Worm (Caenorhabditis elegans) whole organism, L4 larva: ENCODE measurements around the gene srw-39.
A peak's percentile ranks its signal among the peaks of the same experiment; 100 is the strongest.

Experiments used
- F10B5.3 ChIP-seq: sonication (generic microtip); optimal IDR thresholded peaks from 2 replicates; lab custom pipeline; 2016; ENCODE audit warnings: mild to moderate bottlenecking, missing genetic modification characterization, missing compliant biosample characterization
- F26F4.8 ChIP-seq: fragments of 200-800 bp; sonication (Bioruptor generic); conservative IDR thresholded peaks from 2 replicates; pipeline ENCODE4 v1.3.6; 2022; ENCODE audit warnings: missing genetic modification characterization, missing compliant biosample characterization
- F44E2.7 ChIP-seq: fragments of 200-800 bp; sonication (Bioruptor generic); IDR thresholded peaks from 2 replicates; pipeline ENCODE4 v2.1.2; 2022; ENCODE audit warnings: missing genetic modification characterization, missing compliant biosample characterization
- T26A8.4 ChIP-seq: fragments of 200-800 bp; sonication (Bioruptor generic); IDR thresholded peaks from 2 replicates; pipeline ENCODE4 v1.3.6; 2022; ENCODE audit warnings: missing genetic modification characterization, missing compliant biosample characterization
- Y105C5A.15 ChIP-seq: fragments of 200-800 bp; sonication (Bioruptor generic); IDR thresholded peaks from 2 replicates; pipeline ENCODE4 v1.3.6; 2022; ENCODE audit warnings: missing genetic modification characterization, missing compliant biosample characterization
- Y75B8A.6 ChIP-seq: fragments of 200-800 bp; sonication (Bioruptor generic); IDR thresholded peaks from 2 replicates; pipeline ENCODE4 v1.3.6; 2022; ENCODE audit warnings: missing genetic modification reagents, missing genetic modification characterization, missing compliant biosample characterization
- ZK546.5 ChIP-seq, 2 experiments: sonication (generic microtip); optimal IDR thresholded peaks; 2 replicates each; lab custom pipeline; 2017; ENCODE audit warnings: missing biosample characterization in 2 of 2, missing genetic modification characterization in 2 of 2
- aly-2 ChIP-seq: sonication (generic microtip); optimal IDR thresholded peaks from 2 replicates; lab custom pipeline; 2018; ENCODE audit warnings: missing biosample characterization, missing genetic modification characterization
- attf-4 ChIP-seq: sonication (generic microtip); optimal IDR thresholded peaks from 3 replicates; lab custom pipeline; 2017; ENCODE audit warnings: missing biosample characterization, missing genetic modification characterization
- ceh-20 ChIP-seq: fragments of 200-800 bp; sonication (Bioruptor generic); IDR thresholded peaks from 2 replicates; pipeline ENCODE4 v1.3.6; 2022; ENCODE audit warnings: missing genetic modification reagents, missing genetic modification characterization, missing compliant biosample characterization
- ceh-44 ChIP-seq: fragments of 200-800 bp; sonication (Bioruptor generic); IDR thresholded peaks from 2 replicates; pipeline ENCODE4 v1.3.6; 2022; ENCODE audit warnings: missing genetic modification reagents, missing genetic modification characterization, missing compliant biosample characterization
- ceh-62 ChIP-seq: sonication (generic microtip); optimal IDR thresholded peaks from 2 replicates; lab custom pipeline; 2017; ENCODE audit warnings: missing biosample characterization, missing genetic modification characterization
- ceh-82 ChIP-seq: sonication (generic microtip); optimal IDR thresholded peaks from 2 replicates; lab custom pipeline; 2017; ENCODE audit warnings: missing biosample characterization, missing genetic modification characterization
- ces-1 ChIP-seq: fragments of 150-350 bp; sonication (generic microtip); optimal IDR thresholded peaks from 4 replicates; lab custom pipeline; 2014; ENCODE audit warnings: missing biosample characterization, missing genetic modification reagents, missing genetic modification characterization
- ctbp-1 ChIP-seq: fragments of 200-800 bp; sonication (Bioruptor generic); IDR thresholded peaks from 2 replicates; pipeline ENCODE4 v1.3.6; 2022; ENCODE audit warnings: missing genetic modification reagents, missing genetic modification characterization, missing compliant biosample characterization
- daf-16 ChIP-seq, 3 experiments: sonication (generic microtip); optimal IDR thresholded peaks; 2 replicates each; lab custom pipeline; 2016 to 2017; ENCODE audit warnings: missing genetic modification characterization in 3 of 3, missing genetic modification reagents in 3 of 3, mild to moderate bottlenecking in 2 of 3, missing compliant biosample characterization in 2 of 3, missing biosample characterization in 1 of 3, moderate library complexity in 1 of 3
- dmd-8 ChIP-seq: fragments of 200-800 bp; sonication (Bioruptor generic); IDR thresholded peaks from 2 replicates; pipeline ENCODE4 v1.3.6; 2022; ENCODE audit warnings: missing genetic modification characterization, missing compliant biosample characterization
- fos-1 ChIP-seq: fragments of 150-350 bp; optimal IDR thresholded peaks from 2 replicates; lab custom pipeline; 2014; ENCODE audit warnings: missing biosample characterization, missing genetic modification characterization
- hlh-11 ChIP-seq: fragments of 200-800 bp; sonication (Bioruptor generic); optimal IDR thresholded peaks from 2 replicates; lab custom pipeline; 2018; ENCODE audit warnings: mild to moderate bottlenecking, missing genetic modification characterization, missing compliant biosample characterization
- hlh-30 ChIP-seq: sonication (generic microtip); optimal IDR thresholded peaks from 2 replicates; lab custom pipeline; 2017; ENCODE audit warnings: antibody characterized with exemption, mild to moderate bottlenecking, missing genetic modification characterization, missing compliant biosample characterization; ENCODE audit not compliant: insufficient read depth
- hmg-1.1 ChIP-seq: fragments of 200-800 bp; sonication (Bioruptor generic); IDR thresholded peaks from 2 replicates; pipeline ENCODE4 v1.3.6; 2022; ENCODE audit warnings: missing genetic modification reagents, missing genetic modification characterization, missing compliant biosample characterization
- jun-1 ChIP-seq: fragments of 150-350 bp; optimal IDR thresholded peaks from 2 replicates; lab custom pipeline; 2014; ENCODE audit warnings: missing biosample characterization, missing genetic modification reagents, missing genetic modification characterization
- lin-1 ChIP-seq: fragments of 200-800 bp; sonication (Bioruptor generic); IDR thresholded peaks from 2 replicates; pipeline ENCODE4 v1.3.6; 2022; ENCODE audit warnings: missing genetic modification reagents, missing genetic modification characterization, missing compliant biosample characterization
- lin-29 ChIP-seq: fragments of 200-800 bp; sonication (Bioruptor generic); IDR thresholded peaks from 2 replicates; pipeline ENCODE4 v1.3.6; 2022; ENCODE audit warnings: missing genetic modification reagents, missing genetic modification characterization, missing compliant biosample characterization
- lir-3 ChIP-seq: sonication (generic microtip); optimal IDR thresholded peaks from 2 replicates; lab custom pipeline; 2016; ENCODE audit warnings: mild to moderate bottlenecking, missing genetic modification characterization, missing compliant biosample characterization
- mxl-2 ChIP-seq: fragments of 200-800 bp; sonication (Bioruptor generic); conservative IDR thresholded peaks from 2 replicates; pipeline ENCODE4 v1.3.6; 2022; ENCODE audit warnings: missing genetic modification reagents, missing genetic modification characterization, missing compliant biosample characterization
- pha-4 ChIP-seq, 2 experiments: fragments of 150-350 bp in 1 of 2; fragments of 200-800 bp in 1 of 2; sonication (Bioruptor generic) in 1 of 2; IDR thresholded peaks in 1 of 2; optimal IDR thresholded peaks in 1 of 2; 2 replicates each; pipeline versions ENCODE4 v1.3.6 to Lab custom; 2014 to 2022; ENCODE audit warnings: missing genetic modification characterization in 2 of 2, missing genetic modification reagents in 2 of 2, missing biosample characterization in 1 of 2, missing compliant biosample characterization in 1 of 2
- php-3 ChIP-seq: fragments of 200-800 bp; sonication (Bioruptor generic); IDR thresholded peaks from 2 replicates; pipeline ENCODE4 v1.3.6; 2022; ENCODE audit warnings: missing genetic modification reagents, missing genetic modification characterization, missing compliant biosample characterization
- pqm-1 ChIP-seq: sonication (generic microtip); optimal IDR thresholded peaks from 2 replicates; lab custom pipeline; 2017; ENCODE audit warnings: missing biosample characterization, missing genetic modification characterization
- saeg-2 ChIP-seq: fragments of 200-800 bp; sonication (Bioruptor generic); IDR thresholded peaks from 2 replicates; pipeline ENCODE4 v1.3.6; 2022; ENCODE audit warnings: missing genetic modification reagents, missing genetic modification characterization, missing compliant biosample characterization
- sdz-12 ChIP-seq: fragments of 200-800 bp; sonication (Bioruptor generic); optimal IDR thresholded peaks from 2 replicates; lab custom pipeline; 2018; ENCODE audit warnings: mild to moderate bottlenecking, missing genetic modification characterization, missing compliant biosample characterization
- skn-1 ChIP-seq: fragments of 150-350 bp; optimal IDR thresholded peaks from 2 replicates; lab custom pipeline; 2014; ENCODE audit warnings: missing biosample characterization, missing genetic modification characterization
- tag-97 ChIP-seq: fragments of 200-800 bp; sonication (Bioruptor generic); IDR thresholded peaks from 2 replicates; pipeline ENCODE4 v1.3.6; 2022; ENCODE audit warnings: missing genetic modification characterization, missing compliant biosample characterization
- unc-39 ChIP-seq: sonication (generic microtip); optimal IDR thresholded peaks from 2 replicates; lab custom pipeline; 2017; ENCODE audit warnings: missing biosample characterization, missing genetic modification characterization
- unc-62 ChIP-seq, 3 experiments: fragments of 150-350 bp in 1 of 3; sonication (generic microtip); optimal IDR thresholded peaks in 2 of 3; peaks in 1 of 3; 1 replicate in 1 of 3; 2 replicates in 2 of 3; lab custom pipeline; 2014 to 2017; ENCODE audit warnings: missing biosample characterization in 3 of 3, missing genetic modification characterization in 3 of 3, missing genetic modification reagents in 3 of 3, missing genotype in 1 of 3
- zfp-2 ChIP-seq: sonication (generic microtip); optimal IDR thresholded peaks from 2 replicates; lab custom pipeline; 2016; ENCODE audit warnings: mild to moderate bottlenecking, missing genetic modification characterization, missing compliant biosample characterization
- zip-11 ChIP-seq: fragments of 200-800 bp; sonication (Bioruptor generic); IDR thresholded peaks from 2 replicates; pipeline ENCODE4 v1.3.6; 2022; ENCODE audit warnings: missing genetic modification characterization, missing compliant biosample characterization
- ztf-7 ChIP-seq: fragments of 150-350 bp; optimal IDR thresholded peaks from 2 replicates; lab custom pipeline; 2014; ENCODE audit warnings: missing biosample characterization, missing genetic modification characterization

Gene srw-39

ce11 chrV:20171941-20172340, at the start of gene srw-39:
Gene srw-39, minus strand, starts transcription at chrV:20172041.
- TF ChIP-seq zfp-2 (tag; lab: Kevin White, UChicago): no peak
- TF ChIP-seq lin-1 (GFP tag; lab: Robert Waterston, UW): no peak
- TF ChIP-seq dmd-8 (GFP tag; lab: Robert Waterston, UW): no peak
- no peak for TF ChIP-seq lin-29 (GFP tag; lab: Robert Waterston, UW)
- no peak for TF ChIP-seq daf-16 (GFP tag; optimal IDR thresholded peaks at IDR 0.05; lab: Kevin White, UChicago)
- no peak for TF ChIP-seq daf-16 (tag; optimal IDR thresholded peaks at IDR 0.05; lab: Kevin White, UChicago)
- no peak for TF ChIP-seq saeg-2 (GFP tag; lab: Robert Waterston, UW)
- no peak for TF ChIP-seq hmg-1.1 (GFP tag; lab: Robert Waterston, UW)
- no peak for TF ChIP-seq pha-4 (GFP tag; IDR thresholded peaks at IDR 0.05; lab: Robert Waterston, UW)
- no peak for TF ChIP-seq pha-4 (tag; optimal IDR thresholded peaks at IDR 0.05; lab: Kevin White, UChicago)
- TF ChIP-seq T26A8.4 (GFP tag; lab: Robert Waterston, UW): no peak
- TF ChIP-seq ces-1 (GFP tag; lab: Kevin White, UChicago): no peak
- TF ChIP-seq F26F4.8 (GFP tag; lab: Robert Waterston, UW): no peak
- no peak for TF ChIP-seq aly-2 (tag; lab: Kevin White, UChicago)
- no peak for TF ChIP-seq hlh-11 (tag; lab: Kevin White, UChicago)
- TF ChIP-seq php-3 (GFP tag; lab: Robert Waterston, UW): no peak
- no peak for TF ChIP-seq Y75B8A.6 (GFP tag; lab: Robert Waterston, UW)
- no peak for TF ChIP-seq F44E2.7 (GFP tag; lab: Robert Waterston, UW)

- TF ChIP-seq aly-2 (tag; lab: Kevin White, UChicago): no peak
- no peak for TF ChIP-seq hlh-30
- no peak for TF ChIP-seq F44E2.7 (GFP tag; lab: Robert Waterston, UW)
- TF ChIP-seq ceh-20 (GFP tag; lab: Robert Waterston, UW): no peak
- TF ChIP-seq ZK546.5 (tag; optimal IDR thresholded peaks at IDR 0.05; lab: Kevin White, UChicago): no peak
- no peak for TF ChIP-seq ztf-7
- TF ChIP-seq ceh-44 (GFP tag; lab: Robert Waterston, UW): no peak
- TF ChIP-seq lir-3: no peak
- no peak for TF ChIP-seq Y105C5A.15 (GFP tag; lab: Robert Waterston, UW)
- no peak for TF ChIP-seq unc-62 (GFP tag; optimal IDR thresholded peaks at IDR 0.05 in 1 of 2; lab: Kevin White, UChicago)
- no peak for TF ChIP-seq unc-62 (tag; optimal IDR thresholded peaks at IDR 0.05; lab: Kevin White, UChicago)
- TF ChIP-seq zip-11 (GFP tag; lab: Robert Waterston, UW): no peak
- no peak for TF ChIP-seq F10B5.3 (tag; lab: Kevin White, UChicago)
- no peak for TF ChIP-seq mxl-2
- TF ChIP-seq hmg-1.1 (GFP tag; lab: Robert Waterston, UW): no peak
- no peak for TF ChIP-seq ceh-82 (tag; lab: Kevin White, UChicago)
- no peak for TF ChIP-seq ces-1 (GFP tag; lab: Kevin White, UChicago)
- no peak for TF ChIP-seq skn-1 (tag; lab: Kevin White, UChicago)
- TF ChIP-seq tag-97 (GFP tag; lab: Robert Waterston, UW): no peak
These were observed 48.8 kb upstream of the srw-39 start for ce11 chrV:20220604-20221003.

ce11 chrV:20215197-20215596, 43.4 kb upstream of the srw-39 start, which contains the start of gene Y113G7B.11:
Gene Y113G7B.11, minus strand, starts transcription at chrV:20215297.
- TF ChIP-seq sdz-12 (GFP tag; lab: Kevin White, UChicago) (no peak), ctbp-1 (GFP tag; lab: Robert Waterston, UW) (no peak), fos-1 (no peak), hlh-30 (no peak), jun-1 (tag; lab: Kevin White, UChicago) (no peak)

- no peak for TF ChIP-seq daf-16 (GFP tag; optimal IDR thresholded peaks at IDR 0.05; lab: Kevin White, UChicago)
- peak; percentile 79 for TF ChIP-seq daf-16 (tag; optimal IDR thresholded peaks at IDR 0.05; lab: Kevin White, UChicago)
- TF ChIP-seq pqm-1 (tag; lab: Kevin White, UChicago): no peak
- no peak for TF ChIP-seq unc-39 (tag; lab: Kevin White, UChicago)
- no peak for TF ChIP-seq ceh-62 (tag; lab: Kevin White, UChicago)
- no peak for TF ChIP-seq attf-4
These were observed 41.3 kb upstream of the srw-39 start for ce11 chrV:20213097-20213496.
